Worm (Caenorhabditis elegans) whole organism, L2 larva: Measurements from ENCODE around the gene btb-6.

ENCODE experiments used
- crh-2 ChIP-seq: sonication (generic microtip); optimal IDR thresholded peaks from 2 replicates; lab custom pipeline; 2017; ENCODE audit warnings: missing biosample characterization, missing genetic modification characterization
- mab-5 ChIP-seq: fragments of 150-350 bp; optimal IDR thresholded peaks from 2 replicates; lab custom pipeline; 2014; ENCODE audit warnings: missing biosample characterization, missing genetic modification characterization
- mbf-1 ChIP-seq: sonication (generic microtip); optimal IDR thresholded peaks from 2 replicates; lab custom pipeline; 2017; ENCODE audit warnings: missing biosample characterization, missing genetic modification characterization
- nhr-11 ChIP-seq: fragments of 150-350 bp; optimal IDR thresholded peaks from 2 replicates; lab custom pipeline; 2014; ENCODE audit warnings: missing biosample characterization, missing genetic modification characterization
- sma-9 ChIP-seq, 2 experiments: fragments of 150-350 bp in 1 of 2; sonication (generic microtip) in 1 of 2; optimal IDR thresholded peaks; 2 replicates each; lab custom pipeline; 2014 to 2016; ENCODE audit warnings: missing genetic modification characterization in 2 of 2, mild to moderate bottlenecking in 1 of 2, missing biosample characterization in 1 of 2, missing compliant biosample characterization in 1 of 2, missing genetic modification reagents in 1 of 2, moderate library complexity in 1 of 2
- unc-39 ChIP-seq: fragments of 150-350 bp; optimal IDR thresholded peaks from 2 replicates; lab custom pipeline; 2014; ENCODE audit warnings: missing biosample characterization, missing genetic modification characterization
- ztf-11 ChIP-seq: sonication (generic microtip); optimal IDR thresholded peaks from 2 replicates; lab custom pipeline; 2017; ENCODE audit warnings: missing biosample characterization, missing genetic modification characterization

- TF ChIP-seq unc-39 (tag; lab: Kevin White, UChicago): no peak
- no peak for TF ChIP-seq nhr-11 (tag; lab: Kevin White, UChicago)
- TF ChIP-seq sma-9 (GFP tag; optimal IDR thresholded peaks at IDR 0.05; lab: Kevin White, UChicago): no peak
- no peak for TF ChIP-seq sma-9 (tag; optimal IDR thresholded peaks at IDR 0.05; lab: Kevin White, UChicago)
- TF ChIP-seq ztf-11 (tag; lab: Kevin White, UChicago): no peak
- TF ChIP-seq mbf-1: no peak
- TF ChIP-seq crh-2: no peak
- TF ChIP-seq mab-5 (tag; lab: Kevin White, UChicago): no peak
Measured at ce11 chrII:1703363-1703762, 11.7 kb upstream of the btb-6 start, which contains the start of gene fbxb-47.
